Worm (Caenorhabditis elegans) whole organism, young adult: ENCODE data around the gene cyy-1.

Source experiments
- F49E8.2 ChIP-seq: sonication (generic microtip); optimal IDR thresholded peaks from 3 replicates; lab custom pipeline; 2017; ENCODE audit warnings: missing genetic modification characterization, mild to moderate bottlenecking, missing compliant biosample characterization, antibody characterized with exemption, moderate library complexity; ENCODE audit not compliant: insufficient read depth
- aptf-3 ChIP-seq: fragments of 200-800 bp; sonication (Bioruptor generic); IDR thresholded peaks from 2 replicates; pipeline ENCODE4 v1.3.6; 2022; ENCODE audit warnings: missing genetic modification characterization, missing compliant biosample characterization
- athp-1 ChIP-seq: sonication (generic microtip); optimal IDR thresholded peaks from 2 replicates; lab custom pipeline; 2017; ENCODE audit warnings: mild to moderate bottlenecking, missing genetic modification characterization, missing compliant biosample characterization
- bed-1 ChIP-seq: fragments of 200-800 bp; sonication (Bioruptor generic); IDR thresholded peaks from 2 replicates; pipeline ENCODE4 v1.3.6; 2022; ENCODE audit warnings: missing genetic modification reagents, missing genetic modification characterization, missing compliant biosample characterization
- lsy-27 ChIP-seq: sonication (generic microtip); optimal IDR thresholded peaks from 2 replicates; lab custom pipeline; 2017; ENCODE audit warnings: missing genetic modification characterization, mild to moderate bottlenecking, missing compliant biosample characterization, antibody characterized with exemption, missing genotype, borderline replicate concordance; ENCODE audit not compliant: insufficient read depth
- mes-4 ChIP-seq: sonication (generic microtip); optimal IDR thresholded peaks from 2 replicates; lab custom pipeline; 2016; ENCODE audit warnings: missing genotype, missing genetic modification characterization, missing compliant biosample characterization
- mxl-1 ChIP-seq: sonication (generic microtip); optimal IDR thresholded peaks from 2 replicates; lab custom pipeline; 2016; ENCODE audit warnings: missing genetic modification characterization, missing compliant biosample characterization
- snpc-1.1 ChIP-seq: sonication (generic microtip); optimal IDR thresholded peaks from 2 replicates; lab custom pipeline; 2017; ENCODE audit warnings: missing genetic modification characterization, mild to moderate bottlenecking, missing compliant biosample characterization, antibody characterized with exemption, moderate library complexity, missing genotype, missing genetic modification reagents; ENCODE audit not compliant: insufficient read depth
- snpc-3.4 ChIP-seq: sonication (generic microtip); optimal IDR thresholded peaks from 2 replicates; lab custom pipeline; 2017; ENCODE audit warnings: missing genetic modification characterization, mild to moderate bottlenecking, missing compliant biosample characterization, antibody characterized with exemption, moderate library complexity, missing genotype, missing genetic modification reagents
- snpc-4 ChIP-seq, 5 experiments: fragments of 150-350 bp in 1 of 5; sonication (generic microtip) in 4 of 5; optimal IDR thresholded peaks; 2 replicates each; lab custom pipeline; 2014 to 2018; ENCODE audit warnings: missing genetic modification characterization in 5 of 5, missing biosample characterization in 3 of 5, antibody characterized with exemption in 2 of 5, mild to moderate bottlenecking in 2 of 5, missing compliant biosample characterization in 2 of 5, missing genotype in 2 of 5, moderate library complexity in 2 of 5, missing genetic modification reagents in 1 of 5
- tbx-9 ChIP-seq: sonication (generic microtip); optimal IDR thresholded peaks from 2 replicates; lab custom pipeline; 2016; ENCODE audit warnings: borderline replicate concordance, missing genetic modification characterization, inconsistent platforms, missing compliant biosample characterization
- ztf-25 ChIP-seq: fragments of 200-800 bp; sonication (Bioruptor generic); IDR thresholded peaks from 2 replicates; pipeline ENCODE4 v1.3.6; 2022; ENCODE audit warnings: missing genetic modification reagents, missing genetic modification characterization, missing compliant biosample characterization
- ztf-6 ChIP-seq: fragments of 200-800 bp; sonication (Bioruptor generic); IDR thresholded peaks from 2 replicates; pipeline ENCODE4 v1.3.6; 2022; ENCODE audit warnings: missing genetic modification reagents, missing genetic modification characterization, missing compliant biosample characterization

DNA sequence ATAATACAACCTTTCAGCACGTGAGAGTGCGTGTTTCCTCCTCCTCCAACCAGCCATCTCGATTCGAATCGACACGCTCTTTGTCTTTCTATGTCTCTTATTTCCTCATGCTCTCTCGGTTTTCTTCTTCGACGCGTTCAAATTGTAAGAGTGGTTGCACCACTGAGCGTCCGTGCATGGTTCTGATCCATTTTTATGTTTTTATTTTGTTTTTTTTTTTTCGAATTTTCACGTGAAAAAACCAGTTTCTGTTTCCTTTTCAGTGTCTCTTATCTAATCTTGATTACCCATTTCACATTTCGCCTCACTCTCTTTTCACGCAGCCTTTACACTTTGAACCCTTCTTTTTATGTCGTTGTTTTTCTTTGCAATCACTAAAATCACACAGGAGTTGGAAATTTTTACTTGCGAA, 34.8 kb upstream of the cyy-1 start:
- TF ChIP-seq aptf-3 (GFP tag; lab: Robert Waterston, UW), result no peak
- TF ChIP-seq snpc-1.1, result no peak
- no peak for TF ChIP-seq ztf-25 (GFP tag; lab: Robert Waterston, UW)
- TF ChIP-seq ztf-6 (GFP tag; lab: Robert Waterston, UW), result no peak
- no peak for TF ChIP-seq lsy-27 (tag; lab: Kevin White, UChicago)
- no peak for TF ChIP-seq mxl-1 (tag; lab: Kevin White, UChicago)
- no peak for TF ChIP-seq snpc-3.4 (tag; lab: Kevin White, UChicago)
- TF ChIP-seq bed-1 (GFP tag; lab: Robert Waterston, UW), result no peak
- TF ChIP-seq athp-1 (tag; lab: Kevin White, UChicago), result no peak
- no peak for TF ChIP-seq F49E8.2
- no peak for TF ChIP-seq tbx-9 (tag; lab: Kevin White, UChicago)
- no peak for TF ChIP-seq snpc-4 (GFP tag; optimal IDR thresholded peaks at IDR 0.05; lab: Kevin White, UChicago)
- no peak for TF ChIP-seq snpc-4 (tag; optimal IDR thresholded peaks at IDR 0.05; lab: Kevin White, UChicago)
- no peak for TF ChIP-seq mes-4 (tag; lab: Kevin White, UChicago)
